Fruit fly (Drosophila melanogaster) S2 (cell line): Measurements from ENCODE around the gene CG10089.

Source experiments
- CG8478 ChIP-seq: fragments of >200 bp; optimal IDR thresholded peaks from 2 replicates; lab custom pipeline; 2018
- CTCF ChIP-seq, 2 experiments: fragments of >200 bp; optimal IDR thresholded peaks; 2 replicates each; lab custom pipeline; 2018

dm6 chr3L:13490689-13491348, 16.2 kb upstream of the CG10089 start:
- TF ChIP-seq CG8478 (lab: Kevin White, UChicago) (no peak), CTCF (optimal IDR thresholded peaks at IDR 0.05; lab: Kevin White, UChicago) (no peak)
